Worm (Caenorhabditis elegans): ENCODE results near the gene ent-1.

ent-1 gene

DNA sequence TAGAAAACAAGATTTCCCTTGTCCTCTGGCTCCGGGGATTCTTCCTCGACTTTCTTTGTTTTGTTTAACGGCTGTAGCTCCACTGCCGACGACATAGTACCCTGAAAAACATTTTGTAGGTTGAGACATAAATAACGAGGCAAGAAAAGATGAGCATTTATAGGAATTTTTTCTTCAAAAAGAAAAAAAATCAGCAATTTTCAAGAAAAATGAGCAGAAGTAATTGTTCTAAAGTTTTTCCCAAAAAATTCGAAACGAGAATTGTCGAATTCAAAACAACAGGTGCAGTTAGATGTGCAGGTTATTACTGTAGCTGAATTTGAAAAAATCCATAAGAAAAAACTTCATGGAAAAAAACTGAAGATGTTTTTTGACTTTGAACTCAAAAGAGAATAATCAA is at the start of gene ent-1:
ent-1 (minus strand) TSS at position 101 of the 400 bp plus-strand sequence.
- TF ChIP-seq eor-1 (tag; optimal IDR thresholded peaks at IDR 0.05) = no peak
- no peak for TF ChIP-seq fos-1 (tag; optimal IDR thresholded peaks at IDR 0.05)
- no peak for TF ChIP-seq fkh-2 (tag; optimal IDR thresholded peaks at IDR 0.05)

DNA sequence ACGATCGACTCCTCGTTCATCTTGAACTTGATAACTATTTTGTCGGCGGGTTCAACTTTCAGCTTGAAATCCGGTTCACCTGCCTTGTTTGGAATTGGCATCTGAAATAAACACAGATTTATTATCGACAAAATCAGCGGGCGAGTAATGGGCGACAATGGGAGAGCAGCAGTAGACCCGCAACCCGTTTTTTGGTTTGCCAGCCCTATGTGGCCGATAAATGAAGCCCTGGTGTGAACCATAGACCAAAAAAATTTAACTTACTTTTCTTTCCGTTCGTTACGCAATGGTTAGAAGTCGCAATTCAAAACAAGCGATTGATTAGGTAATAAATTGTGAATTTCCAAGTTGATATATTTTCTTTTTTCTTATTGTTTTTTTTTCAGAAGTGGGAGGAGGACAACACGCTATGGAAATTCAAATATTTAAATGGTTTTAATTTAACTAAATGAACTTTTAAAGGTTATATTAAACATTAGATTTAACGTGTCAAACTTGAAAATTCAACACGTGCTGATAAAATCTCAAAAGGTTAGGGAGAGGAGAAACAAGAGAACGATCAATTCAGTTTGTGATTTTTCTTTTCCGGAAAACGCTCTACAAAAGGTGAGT is 48.5 kb upstream of the ent-1 start, which contains the start of the genes T22B3.3 and alg-3:
T22B3.3 (minus strand) TSS at position 101 of the 612 bp plus-strand sequence.
alg-3 (plus strand) TSS at position 562 of the 612 bp plus-strand sequence.
- TF ChIP-seq egl-5 (tag; optimal IDR thresholded peaks at IDR 0.05) (no peak), elt-3 (tag; optimal IDR thresholded peaks at IDR 0.05) (no peak), fkh-10 (GFP tag; optimal IDR thresholded peaks at IDR 0.05) (no peak), hmg-11 (tag; optimal IDR thresholded peaks at IDR 0.05) (no peak), ztf-11 (tag; optimal IDR thresholded peaks at IDR 0.05) (no peak), daf-12 (tag; optimal IDR thresholded peaks at IDR 0.05) (no peak), nhr-77 (tag; optimal IDR thresholded peaks at IDR 0.05) (no peak), ZK546.5 (tag; optimal IDR thresholded peaks at IDR 0.05) (no peak), zag-1 (tag; optimal IDR thresholded peaks at IDR 0.05) (no peak), nhr-25 (tag; optimal IDR thresholded peaks at IDR 0.05) (no peak), ceh-9 (tag; optimal IDR thresholded peaks at IDR 0.05) (no peak), egl-27 (tag; optimal IDR thresholded peaks at IDR 0.05) (no peak), lin-15B (tag; optimal IDR thresholded peaks at IDR 0.05) (no peak)

DNA sequence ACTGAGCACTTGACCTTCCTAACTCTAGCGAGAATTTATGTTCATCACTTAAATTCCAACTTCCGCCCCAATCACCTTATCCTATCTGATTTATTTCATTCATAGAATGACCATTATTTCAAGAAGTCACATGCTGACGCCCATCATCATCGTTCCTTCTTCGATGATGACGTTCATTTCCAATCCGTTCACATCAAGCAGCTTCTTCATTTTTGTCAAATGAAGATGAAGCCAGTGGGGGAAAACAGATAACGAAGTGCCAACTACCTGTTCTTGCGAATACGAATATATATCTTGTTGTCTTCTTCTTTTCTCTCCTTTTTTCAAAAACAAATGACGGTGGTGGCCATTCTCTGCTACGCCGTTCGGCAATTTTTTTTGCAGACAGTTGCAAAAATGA is 46.6 kb upstream of the ent-1 start:
- TF ChIP-seq nhr-25 (tag; optimal IDR thresholded peaks at IDR 0.05) = peak; percentile 79
- no peak for TF ChIP-seq nhr-77 (tag; optimal IDR thresholded peaks at IDR 0.05)
- peak; percentile 29 for TF ChIP-seq nhr-23 (tag; optimal IDR thresholded peaks at IDR 0.05)
- no peak for TF ChIP-seq hmg-11 (tag; optimal IDR thresholded peaks at IDR 0.05)
- no peak for TF ChIP-seq ceh-82 (tag; optimal IDR thresholded peaks at IDR 0.05)
- no peak for TF ChIP-seq ceh-9 (tag; optimal IDR thresholded peaks at IDR 0.05)
- TF ChIP-seq nhr-43 (tag; optimal IDR thresholded peaks at IDR 0.05; ENCODE audit: poor library complexity, severe bottlenecking) = no peak

DNA sequence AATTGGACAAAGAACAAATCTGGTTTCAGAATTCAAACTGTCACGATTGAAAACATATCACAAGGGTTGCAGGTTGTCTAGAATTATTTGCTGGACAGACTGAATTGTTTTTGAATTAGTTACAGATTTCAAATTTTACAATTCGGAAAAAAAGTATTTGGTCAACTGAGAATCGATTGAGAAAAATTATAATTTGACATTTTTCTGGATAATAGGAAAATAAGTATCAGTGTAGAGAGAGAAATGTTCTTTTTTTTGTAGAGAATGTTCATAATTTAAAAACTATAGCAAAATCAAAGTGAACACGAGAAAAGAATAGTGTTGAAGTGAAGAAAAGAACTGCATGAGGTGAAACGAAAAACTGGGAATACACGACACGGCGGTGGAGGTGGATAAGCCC is 45.5 kb upstream of the ent-1 start, which contains the start of gene dpy-20:
dpy-20 (minus strand) TSS at position 101 of the 400 bp plus-strand sequence.
- no peak for TF ChIP-seq egl-27 (tag; optimal IDR thresholded peaks at IDR 0.05)
- no peak for TF ChIP-seq daf-12 (tag; optimal IDR thresholded peaks at IDR 0.05)
- TF ChIP-seq pha-4 (tag; optimal IDR thresholded peaks at IDR 0.05) = no peak
- TF ChIP-seq egl-5 (tag; optimal IDR thresholded peaks at IDR 0.05) = no peak
- no peak for TF ChIP-seq ceh-28 (tag; optimal IDR thresholded peaks at IDR 0.05)
- peak; percentile 24 for TF ChIP-seq nhr-25 (tag; optimal IDR thresholded peaks at IDR 0.05)
- TF ChIP-seq ceh-16 (tag; optimal IDR thresholded peaks at IDR 0.05) = no peak

DNA sequence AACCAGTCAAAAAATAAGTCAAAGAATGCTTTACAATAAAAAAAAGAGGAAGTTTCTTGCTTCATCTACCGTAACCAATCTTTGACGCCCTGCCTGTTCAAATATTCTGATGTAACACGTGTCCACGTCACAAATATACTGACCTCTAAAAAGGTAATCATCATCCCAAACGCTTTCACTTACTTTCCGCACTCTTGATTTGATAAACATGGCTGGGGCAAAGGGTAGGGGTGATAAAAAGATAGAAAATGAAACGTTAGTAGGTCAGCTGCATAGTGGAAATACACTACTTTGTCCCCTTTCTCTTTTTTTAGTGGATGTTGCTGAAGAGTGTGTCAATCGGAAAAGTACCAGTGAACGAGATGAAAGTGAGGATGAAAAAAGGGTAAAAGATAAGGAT is 44.8 kb upstream of the ent-1 start:
- TF ChIP-seq lin-15B (tag; optimal IDR thresholded peaks at IDR 0.05) = no peak
- no peak for TF ChIP-seq ztf-11 (tag; optimal IDR thresholded peaks at IDR 0.05)
- TF ChIP-seq R02D3.7 (tag; optimal IDR thresholded peaks at IDR 0.05) = no peak
- TF ChIP-seq ceh-9 (tag; optimal IDR thresholded peaks at IDR 0.05) = no peak
- TF ChIP-seq ZK546.5 (tag; optimal IDR thresholded peaks at IDR 0.05) = no peak
- TF ChIP-seq skn-1 (tag; optimal IDR thresholded peaks at IDR 0.05) = no peak
- no peak for TF ChIP-seq nhr-12 (tag; optimal IDR thresholded peaks at IDR 0.05)
- no peak for TF ChIP-seq nhr-67 (tag; optimal IDR thresholded peaks at IDR 0.05)
- peak; percentile 89 for TF ChIP-seq nhr-23 (tag; optimal IDR thresholded peaks at IDR 0.05)
- TF ChIP-seq jun-1 (tag; optimal IDR thresholded peaks at IDR 0.05) = no peak
- no peak for TF ChIP-seq ztf-4 (tag; optimal IDR thresholded peaks at IDR 0.05)
- TF ChIP-seq elt-1 (tag; optimal IDR thresholded peaks at IDR 0.05) = no peak
- TF ChIP-seq elt-3 (tag; optimal IDR thresholded peaks at IDR 0.05) = peak in 1 of 3 experiments; percentile 75
- peak; percentile 50 for TF ChIP-seq nhr-43 (tag; optimal IDR thresholded peaks at IDR 0.05; ENCODE audit: poor library complexity, severe bottlenecking)
- peak; percentile 77 for TF ChIP-seq nhr-25 (tag; optimal IDR thresholded peaks at IDR 0.05)
- TF ChIP-seq nfya-1 (tag; optimal IDR thresholded peaks at IDR 0.05; ENCODE audit: insufficient read depth) = no peak
- TF ChIP-seq nhr-11 (tag; optimal IDR thresholded peaks at IDR 0.05) = no peak

DNA sequence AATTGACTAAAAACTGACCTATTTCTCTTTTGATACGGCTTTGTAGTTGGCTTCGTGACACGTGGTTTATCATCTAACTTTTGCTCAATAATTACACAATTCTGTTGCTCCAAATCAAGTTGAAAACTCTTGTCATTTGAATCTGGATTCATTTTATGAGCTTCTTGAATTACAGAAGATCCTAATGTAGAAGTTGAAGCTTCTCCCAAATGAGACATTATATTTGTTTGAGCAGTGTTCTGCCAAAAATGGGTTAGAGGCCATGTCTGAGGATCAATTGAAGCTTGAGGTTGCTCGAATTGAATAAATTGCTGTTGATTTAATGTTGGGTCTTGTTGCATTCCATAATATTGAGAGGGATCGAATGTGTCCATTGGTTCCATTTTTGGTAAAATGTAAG is 42.2 kb upstream of the ent-1 start:
- TF ChIP-seq snpc-4 (tag; optimal IDR thresholded peaks at IDR 0.05) (no peak), ama-1 (optimal IDR thresholded peaks at IDR 0.05) (no peak), lin-15B (tag; optimal IDR thresholded peaks at IDR 0.05) (no peak), pqm-1 (tag; optimal IDR thresholded peaks at IDR 0.05) (no peak), jun-1 (tag; optimal IDR thresholded peaks at IDR 0.05) (no peak), unc-62 (GFP tag; optimal IDR thresholded peaks at IDR 0.05) (no peak), tbx-2 (tag; optimal IDR thresholded peaks at IDR 0.05) (no peak), nhr-76 (tag; optimal IDR thresholded peaks at IDR 0.05) (no peak), nhr-23 (tag; optimal IDR thresholded peaks at IDR 0.05) (no peak)
